Fruit fly (Drosophila melanogaster) whole organism, embryonic: ENCODE data around the gene elgi.

Experiments used
- Abd-B ChIP-seq: fragments of 200-800 bp; sonication (Bioruptor generic); optimal IDR thresholded peaks from 2 replicates; lab custom pipeline; 2018; ENCODE audit warnings: missing biosample characterization, mild to moderate bottlenecking, missing genetic modification characterization, moderate library complexity
- CG10267 ChIP-seq: fragments of 200-800 bp; sonication (Bioruptor generic); optimal IDR thresholded peaks from 2 replicates; lab custom pipeline; 2018; ENCODE audit warnings: missing biosample characterization, mild to moderate bottlenecking, missing genetic modification characterization, moderate library complexity
- CG12299 ChIP-seq: fragments of 200-800 bp; sonication (Bioruptor generic); optimal IDR thresholded peaks from 2 replicates; lab custom pipeline; 2018; ENCODE audit warnings: missing biosample characterization, mild to moderate bottlenecking, missing genetic modification characterization
- CG12391 ChIP-seq: fragments of 200-800 bp; sonication (Bioruptor generic); optimal IDR thresholded peaks from 3 replicates; lab custom pipeline; 2018; ENCODE audit warnings: missing biosample characterization, mild to moderate bottlenecking, missing genetic modification characterization, moderate library complexity
- CG13287 ChIP-seq: fragments of 200-800 bp; sonication (Bioruptor generic); IDR thresholded peaks from 2 replicates; pipeline ENCODE4 v1.3.6; 2022; ENCODE audit warnings: missing biosample characterization, missing genetic modification characterization; ENCODE audit not compliant: partially characterized antibody
- CG15073 ChIP-seq: fragments of 200-800 bp; sonication (Bioruptor generic); optimal IDR thresholded peaks from 2 replicates; lab custom pipeline; 2016; ENCODE audit warnings: missing biosample characterization, missing genetic modification characterization
- CG15514 ChIP-seq: fragments of 200-800 bp; sonication (Bioruptor generic); optimal IDR thresholded peaks from 3 replicates; lab custom pipeline; 2017; ENCODE audit warnings: missing biosample characterization, missing genetic modification characterization, mild to moderate bottlenecking, moderate library complexity, missing genetic modification reagents
- CG15601 ChIP-seq: fragments of 200-800 bp; sonication (Bioruptor generic); optimal IDR thresholded peaks from 3 replicates; lab custom pipeline; 2019; ENCODE audit warnings: missing biosample characterization, mild to moderate bottlenecking, missing genetic modification characterization, moderate library complexity
- CG18764 ChIP-seq: fragments of 200-800 bp; sonication (Bioruptor generic); optimal IDR thresholded peaks from 3 replicates; lab custom pipeline; 2016; ENCODE audit warnings: missing biosample characterization, missing genetic modification characterization
- CG2116 ChIP-seq: fragments of 200-800 bp; sonication (Bioruptor generic); optimal IDR thresholded peaks from 3 replicates; lab custom pipeline; 2018; ENCODE audit warnings: missing biosample characterization, mild to moderate bottlenecking, missing genetic modification characterization
- CG2129 ChIP-seq: fragments of 200-800 bp; sonication (Bioruptor generic); IDR thresholded peaks from 2 replicates; pipeline ENCODE4 v1.3.6; 2022; ENCODE audit warnings: missing biosample characterization, missing genetic modification characterization; ENCODE audit not compliant: partially characterized antibody
- CG2678 ChIP-seq: fragments of 200-800 bp; sonication (Bioruptor generic); optimal IDR thresholded peaks from 3 replicates; lab custom pipeline; 2019; ENCODE audit warnings: missing biosample characterization, mild to moderate bottlenecking, missing genetic modification characterization, moderate library complexity
- CG30020 ChIP-seq: fragments of 200-800 bp; optimal IDR thresholded peaks from 2 replicates; lab custom pipeline; 2019; ENCODE audit warnings: missing biosample characterization, mild to moderate bottlenecking, missing genetic modification characterization, moderate library complexity
- CG3847 ChIP-seq: fragments of 200-800 bp; sonication (Bioruptor generic); IDR thresholded peaks from 2 replicates; pipeline ENCODE4 v1.3.6; 2022; ENCODE audit warnings: missing biosample characterization, missing genetic modification characterization
- CG4424 ChIP-seq: fragments of 200-800 bp; sonication (Bioruptor generic); optimal IDR thresholded peaks from 3 replicates; lab custom pipeline; 2016; ENCODE audit warnings: missing biosample characterization, missing genetic modification characterization
- CG6254 ChIP-seq: fragments of 200-800 bp; sonication (Bioruptor generic); optimal IDR thresholded peaks from 3 replicates; lab custom pipeline; 2017; ENCODE audit warnings: mild to moderate bottlenecking, missing biosample characterization, missing genetic modification reagents, missing genetic modification characterization
- CG6791 ChIP-seq: fragments of 200-800 bp; sonication (Bioruptor generic); IDR thresholded peaks from 3 replicates; pipeline ENCODE4 v1.3.6; 2022; ENCODE audit warnings: missing biosample characterization, missing genetic modification characterization; ENCODE audit not compliant: partially characterized antibody
- CG7928 ChIP-seq: fragments of 200-800 bp; sonication (Bioruptor generic); optimal IDR thresholded peaks from 2 replicates; lab custom pipeline; 2017; ENCODE audit warnings: missing biosample characterization, mild to moderate bottlenecking, missing genetic modification characterization
- CG8388 ChIP-seq: fragments of 200-800 bp; sonication (Bioruptor generic); optimal IDR thresholded peaks from 2 replicates; lab custom pipeline; 2019; ENCODE audit warnings: missing biosample characterization, mild to moderate bottlenecking, missing genetic modification characterization, moderate library complexity
- CG8924 ChIP-seq: fragments of 200-800 bp; optimal IDR thresholded peaks from 3 replicates; lab custom pipeline; 2019; ENCODE audit warnings: missing biosample characterization, mild to moderate bottlenecking, missing genetic modification characterization, moderate library complexity
- CG9797 ChIP-seq: fragments of 200-800 bp; sonication (Bioruptor generic); optimal IDR thresholded peaks from 3 replicates; lab custom pipeline; 2018; ENCODE audit warnings: missing biosample characterization, mild to moderate bottlenecking, missing genetic modification characterization
- CTCF ChIP-seq: fragments of 200-800 bp; sonication (Bioruptor generic); optimal IDR thresholded peaks from 2 replicates; lab custom pipeline; 2017; ENCODE audit warnings: missing biosample characterization, mild to moderate bottlenecking, missing genetic modification characterization, moderate library complexity
- CoRest ChIP-seq: fragments of 200-800 bp; sonication (Bioruptor generic); optimal IDR thresholded peaks from 3 replicates; lab custom pipeline; 2018; ENCODE audit warnings: missing biosample characterization, mild to moderate bottlenecking, missing genetic modification characterization, moderate library complexity
- Dll ChIP-seq: fragments of 200-800 bp; sonication (Bioruptor generic); IDR thresholded peaks from 4 replicates; pipeline ENCODE4 v1.3.6; 2022; ENCODE audit warnings: missing biosample characterization, missing genetic modification characterization; ENCODE audit not compliant: partially characterized antibody
- Dref ChIP-seq: fragments of 200-800 bp; sonication (Bioruptor generic); IDR thresholded peaks from 2 replicates; pipeline ENCODE4 v1.3.6; 2022; ENCODE audit warnings: missing biosample characterization, missing genetic modification characterization
- E2f2 ChIP-seq: fragments of 200-800 bp; sonication (Bioruptor generic); IDR thresholded peaks from 2 replicates; pipeline ENCODE4 v1.3.6; 2022; ENCODE audit warnings: missing biosample characterization, missing genetic modification characterization
- Fer1 ChIP-seq: fragments of 200-800 bp; sonication (Bioruptor generic); optimal IDR thresholded peaks from 2 replicates; lab custom pipeline; 2017; ENCODE audit warnings: missing biosample characterization, mild to moderate bottlenecking, missing genetic modification characterization
- HmgZ ChIP-seq: fragments of 200-800 bp; sonication (Bioruptor generic); optimal IDR thresholded peaks from 2 replicates; lab custom pipeline; 2018; ENCODE audit warnings: missing biosample characterization, mild to moderate bottlenecking, missing genetic modification characterization
- Lhr ChIP-seq: fragments of 200-800 bp; sonication (Bioruptor generic); optimal IDR thresholded peaks from 3 replicates; lab custom pipeline; 2017; ENCODE audit warnings: mild to moderate bottlenecking, missing biosample characterization, missing genetic modification reagents, missing genetic modification characterization
- MBD-R2 ChIP-seq: fragments of 200-800 bp; sonication (Bioruptor generic); IDR thresholded peaks from 2 replicates; pipeline ENCODE4 v1.3.6; 2022; ENCODE audit warnings: missing biosample characterization, missing genetic modification characterization
- MESR4 ChIP-seq: fragments of 200-800 bp; sonication (Bioruptor generic); optimal IDR thresholded peaks from 2 replicates; lab custom pipeline; 2018; ENCODE audit warnings: missing biosample characterization, mild to moderate bottlenecking, missing genetic modification characterization, moderate library complexity
- Myb ChIP-seq: fragments of 200-800 bp; sonication (Bioruptor generic); optimal IDR thresholded peaks from 2 replicates; lab custom pipeline; 2016; ENCODE audit warnings: missing biosample characterization, missing genetic modification characterization
- PHDP ChIP-seq: fragments of 200-800 bp; sonication (Bioruptor generic); optimal IDR thresholded peaks from 3 replicates; lab custom pipeline; 2018; ENCODE audit warnings: missing biosample characterization, mild to moderate bottlenecking, missing genetic modification characterization, moderate library complexity
- Scr ChIP-seq: fragments of 200-800 bp; sonication (Bioruptor generic); IDR thresholded peaks from 2 replicates; pipeline ENCODE4 v1.3.6; 2022; ENCODE audit warnings: missing biosample characterization, missing genetic modification characterization; ENCODE audit not compliant: partially characterized antibody
- Vsx1 ChIP-seq: fragments of 200-800 bp; sonication (Bioruptor generic); optimal IDR thresholded peaks from 2 replicates; lab custom pipeline; 2017; ENCODE audit warnings: missing biosample characterization, mild to moderate bottlenecking, missing genetic modification characterization, missing genetic modification reagents
- abd-A ChIP-seq: fragments of 200-800 bp; sonication (Bioruptor generic); optimal IDR thresholded peaks from 3 replicates; lab custom pipeline; 2019; ENCODE audit warnings: missing biosample characterization, mild to moderate bottlenecking, missing genetic modification characterization, moderate library complexity
- cg ChIP-seq: fragments of 200-800 bp; sonication (Bioruptor generic); optimal IDR thresholded peaks from 3 replicates; lab custom pipeline; 2019; ENCODE audit warnings: missing biosample characterization, mild to moderate bottlenecking, missing genetic modification characterization, moderate library complexity
- dmrt99B ChIP-seq: fragments of 200-800 bp; sonication (Bioruptor generic); optimal IDR thresholded peaks from 2 replicates; lab custom pipeline; 2018; ENCODE audit warnings: missing biosample characterization, mild to moderate bottlenecking, missing genetic modification characterization, moderate library complexity
- knrl ChIP-seq: fragments of 200-800 bp; sonication (Bioruptor generic); IDR thresholded peaks from 3 replicates; pipeline ENCODE4 v1.3.6; 2022; ENCODE audit warnings: missing biosample characterization, missing genetic modification characterization; ENCODE audit not compliant: partially characterized antibody
- pros ChIP-seq: fragments of 200-800 bp; sonication (Bioruptor generic); optimal IDR thresholded peaks from 3 replicates; lab custom pipeline; 2019; ENCODE audit warnings: missing biosample characterization, mild to moderate bottlenecking, missing genetic modification characterization, moderate library complexity
- row ChIP-seq: fragments of 200-800 bp; sonication (Bioruptor generic); IDR thresholded peaks from 3 replicates; pipeline ENCODE4 v1.3.6; 2022; ENCODE audit warnings: missing biosample characterization, missing genetic modification characterization
- sug ChIP-seq: fragments of 200-800 bp; optimal IDR thresholded peaks from 2 replicates; lab custom pipeline; 2019; ENCODE audit warnings: missing biosample characterization, mild to moderate bottlenecking, missing genetic modification characterization, moderate library complexity
- trem ChIP-seq: fragments of 200-800 bp; optimal IDR thresholded peaks from 3 replicates; lab custom pipeline; 2019; ENCODE audit warnings: missing biosample characterization, mild to moderate bottlenecking, missing genetic modification characterization, moderate library complexity
- unc-4 ChIP-seq: fragments of 200-800 bp; sonication (Bioruptor generic); IDR thresholded peaks from 2 replicates; pipeline ENCODE4 v1.3.6; 2022; ENCODE audit warnings: missing biosample characterization, missing genetic modification characterization; ENCODE audit not compliant: partially characterized antibody
- zen ChIP-seq: fragments of 200-800 bp; sonication (Bioruptor generic); optimal IDR thresholded peaks from 3 replicates; lab custom pipeline; 2018; ENCODE audit warnings: missing biosample characterization, mild to moderate bottlenecking, missing genetic modification characterization, moderate library complexity

Gene elgi

dm6 chr3L:15954784-15955427, 1.4 kb upstream of the elgi start, which contains the start of the genes Pka-C3 and GXIVsPLA2 (continued):
- TF ChIP-seq CG10267 (tag; lab: Kevin White, UChicago) (peak; percentile 66), CG18764 (peak; percentile 1), Lhr (GFP tag; lab: Kevin White, UChicago) (peak; percentile 72), CG8388 (GFP tag; lab: Kevin White, UChicago) (peak; percentile 0), zen (tag; lab: Kevin White, UChicago) (no peak), HmgZ (peak; percentile 16), MBD-R2 (GFP tag; lab: Robert Waterston, UW) (peak; percentile 65; the same call in 1 of the 2 replicates), CG3847 (0 out of 2 replicates have a peak, but pooled peaks have one; percentile 10), Scr (0 out of 2 replicates have a peak, but pooled peaks have one; percentile 34), CG15601 (tag; lab: Kevin White, UChicago) (peak; percentile 46), CG12299 (tag; lab: Kevin White, UChicago) (peak; percentile 26), Fer1 (GFP tag; lab: Kevin White, UChicago) (peak; percentile 38), abd-A (tag; lab: Kevin White, UChicago) (peak; percentile 15), CG2129 (GFP tag; lab: Robert Waterston, UW) (no peak), cg (GFP tag; lab: Kevin White, UChicago) (peak; percentile 62), CG15073 (GFP tag; lab: Kevin White, UChicago) (no peak), E2f2 (GFP tag; lab: Robert Waterston, UW) (peak; percentile 91), unc-4 (0 out of 2 replicates have a peak, but pooled peaks have one; percentile 41), CG2678 (peak; percentile 30), sug (tag; lab: Kevin White, UChicago) (peak; percentile 27), CTCF (GFP tag; lab: Kevin White, UChicago) (peak; percentile 95), CG9797 (GFP tag; lab: Kevin White, UChicago) (peak; percentile 83), Dll (GFP tag; lab: Robert Waterston, UW) (0 out of 4 replicates have a peak, but pooled peaks have one; percentile 18), CG12391 (peak; percentile 39), CG4424 (GFP tag; lab: Kevin White, UChicago) (peak; percentile 12), dmrt99B (no peak), trem (tag; lab: Kevin White, UChicago) (peak; percentile 64), CG8924 (tag; lab: Kevin White, UChicago) (peak; percentile 32), CG15514 (GFP tag; lab: Kevin White, UChicago) (peak; percentile 24), Dref (GFP tag; lab: Robert Waterston, UW) (peak; percentile 47), CoRest (tag; lab: Kevin White, UChicago) (peak; percentile 44), Myb (GFP tag; lab: Kevin White, UChicago) (peak; percentile 41), CG13287 (GFP tag; lab: Robert Waterston, UW) (peak; percentile 37; the same call in 1 of the 2 replicates), MESR4 (GFP tag; lab: Kevin White, UChicago) (peak; percentile 72), row (peak; percentile 9; the same call in 1 of the 3 replicates), knrl (GFP tag; lab: Robert Waterston, UW) (peak; percentile 45; the same call in 1 of the 3 replicates), CG6254 (GFP tag; lab: Kevin White, UChicago) (peak; percentile 33), PHDP (peak; percentile 14), CG2116 (GFP tag; lab: Kevin White, UChicago) (peak; percentile 55), pros (GFP tag; lab: Kevin White, UChicago) (no peak), Vsx1 (GFP tag; lab: Kevin White, UChicago) (no peak), CG30020 (tag; lab: Kevin White, UChicago) (peak; percentile 36), CG6791 (GFP tag; lab: Robert Waterston, UW) (no peak), Abd-B (GFP tag; lab: Kevin White, UChicago) (peak; percentile 7), CG7928 (GFP tag; lab: Kevin White, UChicago) (peak; percentile 3)
